Fruit fly (Drosophila melanogaster): ENCODE measurements around the gene Npl4.

Npl4 gene

DNA sequence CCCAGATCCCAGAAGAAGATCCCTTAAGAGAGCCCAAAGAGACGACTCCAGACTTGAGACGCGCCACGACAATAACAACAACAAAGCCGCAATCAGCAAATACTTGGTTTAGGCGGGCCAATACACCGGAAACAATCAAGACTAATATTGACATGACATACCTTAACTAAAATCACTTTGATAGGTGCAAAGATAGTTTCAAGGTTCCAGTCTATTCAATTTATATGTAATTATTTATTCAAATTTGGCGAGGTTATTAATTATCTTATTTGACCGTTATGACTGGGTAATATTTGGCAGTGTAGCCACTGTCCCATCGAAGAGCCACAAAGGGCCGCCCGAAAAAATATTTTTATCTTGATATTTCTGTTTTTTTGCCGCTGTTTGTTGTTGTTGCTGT, 16.0 kb upstream of the Npl4 start (continued):
- TF ChIP-seq CG13296 (GFP tag; optimal IDR thresholded peaks at IDR 0.05) (peak; percentile 15), mirr (GFP tag; optimal IDR thresholded peaks at IDR 0.05) (no peak), gem (tag; optimal IDR thresholded peaks at IDR 0.05) (peak; percentile 79), sna (GFP tag; IDR thresholded peaks at IDR 0.05; ENCODE audit: partially characterized antibody) (no peak), CG10209 (GFP tag; optimal IDR thresholded peaks at IDR 0.05) (peak; percentile 38), ewg (GFP tag; optimal IDR thresholded peaks at IDR 0.05) (no peak), CG6683 (GFP tag; optimal IDR thresholded peaks at IDR 0.05) (no peak), sisA (GFP tag; IDR thresholded peaks at IDR 0.05) (peak; percentile 52), Eip74EF (GFP tag; optimal IDR thresholded peaks at IDR 0.05) (no peak), oc (tag; optimal IDR thresholded peaks at IDR 0.05) (no peak), ap (GFP tag; IDR thresholded peaks at IDR 0.05) (0 out of 2 replicates have a peak, but pooled peaks have one; percentile 16), CG13424 (tag; optimal IDR thresholded peaks at IDR 0.05) (peak; percentile 46), CG10147 (GFP tag; optimal IDR thresholded peaks at IDR 0.05) (no peak), CG10366 (GFP tag; IDR thresholded peaks at IDR 0.05) (peak; percentile 56), CG15011 (GFP tag; optimal IDR thresholded peaks at IDR 0.05) (no peak), NC2β (GFP tag; optimal IDR thresholded peaks at IDR 0.05) (peak; percentile 37), row (GFP tag; IDR thresholded peaks at IDR 0.05) (peak; percentile 70), tio (GFP tag; optimal IDR thresholded peaks at IDR 0.05) (peak; percentile 1), Mrtf (GFP tag; IDR thresholded peaks at IDR 0.05) (no peak), Deaf1 (tag; optimal IDR thresholded peaks at IDR 0.05) (no peak), aop (GFP tag; IDR thresholded peaks at IDR 0.05) (no peak), CG17568 (GFP tag; optimal IDR thresholded peaks at IDR 0.05) (no peak), CG1832 (GFP tag; optimal IDR thresholded peaks at IDR 0.05) (no peak), CG6272 (GFP tag; IDR thresholded peaks at IDR 0.05) (no peak), sima (GFP tag; optimal IDR thresholded peaks at IDR 0.05) (no peak), CG4360 (GFP tag; IDR thresholded peaks at IDR 0.05) (peak; percentile 70), MBD-R2 (GFP tag; IDR thresholded peaks at IDR 0.05) (no peak), CG16813 (GFP tag; IDR thresholded peaks at IDR 0.05; ENCODE audit: partially characterized antibody) (no peak), Hmx (GFP tag; optimal IDR thresholded peaks at IDR 0.05) (no peak), grau (tag; optimal IDR thresholded peaks at IDR 0.05) (peak; percentile 57), CkIIα-i1 (GFP tag; IDR thresholded peaks at IDR 0.05) (no peak), trem (tag; optimal IDR thresholded peaks at IDR 0.05) (peak; percentile 52), bsh (GFP tag; optimal IDR thresholded peaks at IDR 0.05) (peak; percentile 21 to 64), bab2 (GFP tag; optimal IDR thresholded peaks at IDR 0.05) (peak; percentile 26), Opbp (GFP tag; IDR thresholded peaks at IDR 0.05; ENCODE audit: partially characterized antibody) (no peak), CG13123 (GFP tag; optimal IDR thresholded peaks at IDR 0.05) (no peak), E2f2 (GFP tag; IDR thresholded peaks at IDR 0.05) (no peak), CG11696 (GFP tag; IDR thresholded peaks at IDR 0.05) (no peak), Dek (tag; optimal IDR thresholded peaks at IDR 0.05) (no peak), CG18619 (GFP tag; optimal IDR thresholded peaks at IDR 0.05) (peak; percentile 33), Oli (tag; optimal IDR thresholded peaks at IDR 0.05) (peak; percentile 60), CG34376 (GFP tag; optimal IDR thresholded peaks at IDR 0.05) (no peak), eyg (GFP tag; optimal IDR thresholded peaks at IDR 0.05) (no peak), luna (GFP tag; optimal IDR thresholded peaks at IDR 0.05) (no peak), CG6854 (GFP tag; optimal IDR thresholded peaks at IDR 0.05) (no peak), h (optimal IDR thresholded peaks at IDR 0.05) (no peak), vvl (GFP tag; IDR thresholded peaks at IDR 0.05) (peak; percentile 64), CG4404 (GFP tag; IDR thresholded peaks at IDR 0.05) (peak; percentile 75), ftz-f1 (GFP tag; optimal IDR thresholded peaks at IDR 0.05) (no peak), dan (GFP tag; IDR thresholded peaks at IDR 0.05) (0 out of 2 replicates have a peak, but pooled peaks have one; percentile 18), sob (GFP tag; IDR thresholded peaks at IDR 0.05) (no peak), CG8281 (tag; optimal IDR thresholded peaks at IDR 0.05) (no peak)
